Fruit fly (Drosophila melanogaster) whole organism, embryonic: ENCODE measurements around the gene cpb.

Source experiments
- Ada2b ChIP-seq: fragments of 200-800 bp; sonication (Bioruptor generic); IDR thresholded peaks from 2 replicates; pipeline ENCODE4 v1.3.6; 2022; ENCODE audit warnings: missing biosample characterization, missing genetic modification characterization
- Aef1 ChIP-seq: fragments of 200-800 bp; sonication (Bioruptor generic); IDR thresholded peaks from 3 replicates; pipeline ENCODE4 v1.3.6; 2022; ENCODE audit warnings: missing biosample characterization, missing genetic modification characterization
- CG10462 ChIP-seq: fragments of 200-800 bp; sonication (Bioruptor generic); optimal IDR thresholded peaks from 2 replicates; lab custom pipeline; 2016; ENCODE audit warnings: missing biosample characterization, missing genetic modification characterization
- CG11085 ChIP-seq: fragments of 200-800 bp; sonication (Bioruptor generic); IDR thresholded peaks from 2 replicates; pipeline ENCODE4 v1.3.6; 2022; ENCODE audit warnings: missing biosample characterization, missing genetic modification characterization
- CG11504 ChIP-seq: fragments of 200-800 bp; sonication (Bioruptor generic); optimal IDR thresholded peaks from 3 replicates; lab custom pipeline; 2019; ENCODE audit warnings: missing biosample characterization, mild to moderate bottlenecking, missing genetic modification characterization, moderate library complexity
- CG11560 ChIP-seq: fragments of 200-800 bp; sonication (Bioruptor generic); IDR thresholded peaks from 3 replicates; pipeline ENCODE4 v1.3.6; 2022; ENCODE audit warnings: missing biosample characterization, missing genetic modification characterization
- CG13123 ChIP-seq: fragments of 200-800 bp; sonication (Bioruptor generic); optimal IDR thresholded peaks from 2 replicates; lab custom pipeline; 2016; ENCODE audit warnings: missing biosample characterization, missing genetic modification characterization
- CG14014 ChIP-seq: fragments of 200-800 bp; sonication (Bioruptor generic); IDR thresholded peaks from 2 replicates; pipeline ENCODE4 v1.3.6; 2022; ENCODE audit warnings: missing biosample characterization, missing genetic modification characterization
- CG1529 ChIP-seq: fragments of 200-800 bp; sonication (Bioruptor generic); optimal IDR thresholded peaks from 3 replicates; lab custom pipeline; 2018; ENCODE audit warnings: missing biosample characterization, missing genetic modification characterization
- CG16815 ChIP-seq: fragments of 200-800 bp; sonication (Bioruptor generic); optimal IDR thresholded peaks from 3 replicates; lab custom pipeline; 2017; ENCODE audit warnings: missing biosample characterization, mild to moderate bottlenecking, missing genetic modification characterization
- CG16863 ChIP-seq: fragments of 200-800 bp; sonication (Bioruptor generic); optimal IDR thresholded peaks from 3 replicates; lab custom pipeline; 2016; ENCODE audit warnings: missing biosample characterization, missing genetic modification characterization
- CG17186 ChIP-seq: fragments of 200-800 bp; sonication (Bioruptor generic); optimal IDR thresholded peaks from 3 replicates; lab custom pipeline; 2017; ENCODE audit warnings: missing biosample characterization, missing genetic modification reagents, missing genetic modification characterization
- CG17802 ChIP-seq: fragments of 200-800 bp; sonication (Bioruptor generic); optimal IDR thresholded peaks from 2 replicates; lab custom pipeline; 2018; ENCODE audit warnings: missing biosample characterization, mild to moderate bottlenecking, missing genetic modification characterization, moderate library complexity
- CG2120 ChIP-seq: fragments of 200-800 bp; sonication (Bioruptor generic); optimal IDR thresholded peaks from 3 replicates; lab custom pipeline; 2016; ENCODE audit warnings: missing biosample characterization, missing genetic modification characterization
- CG30431 ChIP-seq: fragments of 200-800 bp; sonication (Bioruptor generic); optimal IDR thresholded peaks from 2 replicates; lab custom pipeline; 2017; ENCODE audit warnings: missing biosample characterization, missing genetic modification characterization
- CG31224 ChIP-seq: fragments of 200-800 bp; sonication (Bioruptor generic); IDR thresholded peaks from 2 replicates; pipeline ENCODE4 v1.3.6; 2022; ENCODE audit warnings: missing biosample characterization, missing genetic modification characterization
- CG6813 ChIP-seq: fragments of 200-800 bp; sonication (Bioruptor generic); optimal IDR thresholded peaks from 2 replicates; lab custom pipeline; 2017; ENCODE audit warnings: missing biosample characterization, missing genetic modification characterization, mild to moderate bottlenecking, moderate library complexity, missing genetic modification reagents
- CG7372 ChIP-seq: fragments of 200-800 bp; sonication (Bioruptor generic); IDR thresholded peaks from 2 replicates; pipeline ENCODE4 v1.3.6; 2022; ENCODE audit warnings: missing biosample characterization, missing genetic modification characterization
- CG7786 ChIP-seq: fragments of 200-800 bp; sonication (Bioruptor generic); optimal IDR thresholded peaks from 2 replicates; lab custom pipeline; 2016; ENCODE audit warnings: missing biosample characterization, missing genetic modification characterization
- CG7987 ChIP-seq: fragments of 200-800 bp; sonication (Bioruptor generic); optimal IDR thresholded peaks from 2 replicates; lab custom pipeline; 2018; ENCODE audit warnings: missing biosample characterization, mild to moderate bottlenecking, missing genetic modification characterization, moderate library complexity
- CG8281 ChIP-seq: fragments of 200-800 bp; sonication (Bioruptor generic); optimal IDR thresholded peaks from 2 replicates; lab custom pipeline; 2018; ENCODE audit warnings: missing biosample characterization, mild to moderate bottlenecking, missing genetic modification characterization, moderate library complexity
- CG9437 ChIP-seq: fragments of 200-800 bp; sonication (Bioruptor generic); optimal IDR thresholded peaks from 2 replicates; lab custom pipeline; 2018; ENCODE audit warnings: missing biosample characterization, mild to moderate bottlenecking, missing genetic modification characterization
- CG9727 ChIP-seq: fragments of 200-800 bp; sonication (Bioruptor generic); optimal IDR thresholded peaks from 3 replicates; lab custom pipeline; 2017; ENCODE audit warnings: missing biosample characterization, mild to moderate bottlenecking, missing genetic modification characterization
- CG9932 ChIP-seq: fragments of 200-800 bp; sonication (Bioruptor generic); IDR thresholded peaks from 2 replicates; pipeline ENCODE4 v1.3.6; 2022; ENCODE audit warnings: missing biosample characterization, missing genetic modification characterization
- Dip2 ChIP-seq: fragments of 200-800 bp; sonication (Bioruptor generic); IDR thresholded peaks from 2 replicates; pipeline ENCODE4 v1.3.6; 2022; ENCODE audit warnings: missing biosample characterization, missing genetic modification characterization
- HLH3B ChIP-seq: fragments of 200-800 bp; sonication (Bioruptor generic); IDR thresholded peaks from 2 replicates; pipeline ENCODE4 v1.3.6; 2022; ENCODE audit warnings: missing biosample characterization, missing genetic modification characterization
- HLH54F ChIP-seq: fragments of 200-800 bp; sonication (Bioruptor generic); optimal IDR thresholded peaks from 3 replicates; lab custom pipeline; 2016; ENCODE audit warnings: missing biosample characterization, missing genetic modification characterization
- HLHmδ ChIP-seq: fragments of 200-800 bp; sonication (Bioruptor generic); optimal IDR thresholded peaks from 2 replicates; lab custom pipeline; 2018; ENCODE audit warnings: missing biosample characterization, mild to moderate bottlenecking, missing genetic modification characterization, moderate library complexity
- Lhr ChIP-seq: fragments of 200-800 bp; sonication (Bioruptor generic); optimal IDR thresholded peaks from 3 replicates; lab custom pipeline; 2017; ENCODE audit warnings: mild to moderate bottlenecking, missing biosample characterization, missing genetic modification reagents, missing genetic modification characterization
- Med ChIP-seq: fragments of 200-800 bp; sonication (Bioruptor generic); peaks from one replicate; lab custom pipeline; 2016; ENCODE audit warnings: missing biosample characterization, missing genetic modification characterization, mild to moderate bottlenecking, inconsistent platforms, moderate library complexity
- NK7.1 ChIP-seq: fragments of 200-800 bp; sonication (Bioruptor generic); optimal IDR thresholded peaks from 3 replicates; lab custom pipeline; 2016; ENCODE audit warnings: missing biosample characterization, missing genetic modification characterization
- Rfx ChIP-seq: fragments of 200-800 bp; sonication (Bioruptor generic); IDR thresholded peaks from 2 replicates; pipeline ENCODE4 v1.3.6; 2022; ENCODE audit warnings: missing biosample characterization, missing genetic modification characterization
- TFAM ChIP-seq: fragments of 200-800 bp; sonication (Bioruptor generic); optimal IDR thresholded peaks from 2 replicates; lab custom pipeline; 2017; ENCODE audit warnings: missing biosample characterization, missing genetic modification characterization, inconsistent platforms
- Trl ChIP-seq, 3 experiments: fragments of >200 bp in 2 of 3; fragments of 200-800 bp in 1 of 3; sonication (Bioruptor generic) in 1 of 3; optimal IDR thresholded peaks; 2 replicates in 1 of 3; 3 replicates in 2 of 3; lab custom pipeline; 2016 to 2017; ENCODE audit warnings: missing biosample characterization in 1 of 3, missing genetic modification characterization in 1 of 3
- abd-A ChIP-seq: fragments of 200-800 bp; sonication (Bioruptor generic); optimal IDR thresholded peaks from 3 replicates; lab custom pipeline; 2019; ENCODE audit warnings: missing biosample characterization, mild to moderate bottlenecking, missing genetic modification characterization, moderate library complexity
- btn ChIP-seq: fragments of 200-800 bp; sonication (Bioruptor generic); optimal IDR thresholded peaks from 2 replicates; lab custom pipeline; 2016; ENCODE audit warnings: missing biosample characterization, missing genetic modification characterization
- gce ChIP-seq: fragments of 200-800 bp; sonication (Bioruptor generic); IDR thresholded peaks from 3 replicates; pipeline ENCODE4 v1.3.6; 2022; ENCODE audit warnings: missing biosample characterization, missing genetic modification characterization
- gfzf ChIP-seq: fragments of 200-800 bp; sonication (Bioruptor generic); optimal IDR thresholded peaks from 2 replicates; lab custom pipeline; 2016; ENCODE audit warnings: missing biosample characterization, mild to moderate bottlenecking, missing genetic modification characterization, moderate library complexity
- gsb-n ChIP-seq: fragments of 200-800 bp; sonication (Bioruptor generic); optimal IDR thresholded peaks from 3 replicates; lab custom pipeline; 2018; ENCODE audit warnings: missing biosample characterization, mild to moderate bottlenecking, missing genetic modification characterization
- inv ChIP-seq: fragments of 200-800 bp; sonication (Bioruptor generic); IDR thresholded peaks from 2 replicates; pipeline ENCODE4 v1.3.6; 2022; ENCODE audit warnings: missing biosample characterization, missing genetic modification characterization; ENCODE audit not compliant: partially characterized antibody
- lmd ChIP-seq: fragments of 200-800 bp; sonication (Bioruptor generic); IDR thresholded peaks from 2 replicates; pipeline ENCODE4 v1.3.6; 2022; ENCODE audit warnings: missing biosample characterization, missing genetic modification characterization
- lov ChIP-seq, 2 experiments: fragments of 200-800 bp in 1 of 2; fragments of >200 bp in 1 of 2; sonication (Bioruptor generic) in 1 of 2; IDR thresholded peaks in 1 of 2; optimal IDR thresholded peaks in 1 of 2; 2 replicates in 1 of 2; 3 replicates in 1 of 2; pipeline versions ENCODE4 v1.3.6 to Lab custom; 2017 to 2022; ENCODE audit warnings: missing biosample characterization in 1 of 2, missing genetic modification characterization in 1 of 2
- rib ChIP-seq: fragments of 200-800 bp; sonication (Bioruptor generic); IDR thresholded peaks from 2 replicates; pipeline ENCODE4 v1.3.6; 2022; ENCODE audit warnings: missing biosample characterization, missing genetic modification characterization
- row ChIP-seq: fragments of 200-800 bp; sonication (Bioruptor generic); IDR thresholded peaks from 3 replicates; pipeline ENCODE4 v1.3.6; 2022; ENCODE audit warnings: missing biosample characterization, missing genetic modification characterization
- salm ChIP-seq: fragments of 200-800 bp; sonication (Bioruptor generic); optimal IDR thresholded peaks from 2 replicates; lab custom pipeline; 2018; ENCODE audit warnings: missing biosample characterization, mild to moderate bottlenecking, missing genetic modification characterization
- schlank ChIP-seq: fragments of 200-800 bp; sonication (Bioruptor generic); optimal IDR thresholded peaks from 2 replicates; lab custom pipeline; 2018; ENCODE audit warnings: missing biosample characterization, mild to moderate bottlenecking, missing genetic modification characterization
- scrt ChIP-seq: fragments of 200-800 bp; sonication (Bioruptor generic); optimal IDR thresholded peaks from 2 replicates; lab custom pipeline; 2018; ENCODE audit warnings: missing biosample characterization, mild to moderate bottlenecking, missing genetic modification characterization, moderate library complexity
- slou ChIP-seq: fragments of 200-800 bp; sonication (Bioruptor generic); optimal IDR thresholded peaks from 3 replicates; lab custom pipeline; 2016; ENCODE audit warnings: missing biosample characterization, missing genetic modification characterization
- sob ChIP-seq: fragments of 200-800 bp; sonication (Bioruptor generic); IDR thresholded peaks from 2 replicates; pipeline ENCODE4 v1.3.6; 2022; ENCODE audit warnings: missing biosample characterization, missing genetic modification characterization
- wdn ChIP-seq: fragments of 200-800 bp; sonication (Bioruptor generic); IDR thresholded peaks from 2 replicates; pipeline ENCODE4 v1.3.6; 2022; ENCODE audit warnings: missing biosample characterization, missing genetic modification characterization

The cpb gene

dm6 chr2L:1715699-1716333, 11.1 kb downstream of the cpb start, which contains the start of gene frtz (continued):
- no peak for TF ChIP-seq gce
- TF ChIP-seq CG31224 (GFP tag; lab: Robert Waterston, UW), result no peak
- no peak for TF ChIP-seq CG6813 (GFP tag; lab: Kevin White, UChicago)
- no peak for TF ChIP-seq btn (GFP tag; lab: Kevin White, UChicago)
- TF ChIP-seq CG11560 (tag; lab: Robert Waterston, UW), result no peak
- no peak for TF ChIP-seq CG16815 (GFP tag; lab: Kevin White, UChicago)
- no peak for TF ChIP-seq CG7786 (GFP tag; lab: Kevin White, UChicago)
- TF ChIP-seq CG17802 (tag; lab: Kevin White, UChicago), result no peak
- TF ChIP-seq Trl (optimal IDR thresholded peaks at IDR 0.05; lab: Kevin White, UChicago), result no peak
- TF ChIP-seq Trl (GFP tag; optimal IDR thresholded peaks at IDR 0.05; lab: Kevin White, UChicago), result no peak
- TF ChIP-seq Lhr (GFP tag; lab: Kevin White, UChicago), result peak; percentile 78
- peak; percentile 3 for TF ChIP-seq CG17186
- no peak for TF ChIP-seq abd-A
- peak; percentile 44 for TF ChIP-seq CG2120 (GFP tag; lab: Kevin White, UChicago)
- no peak for TF ChIP-seq NK7.1 (GFP tag; lab: Kevin White, UChicago)
- no peak for TF ChIP-seq CG30431 (GFP tag; lab: Kevin White, UChicago)
- TF ChIP-seq slou (GFP tag; lab: Kevin White, UChicago), result no peak
- peak; percentile 49; the same call in 1 of the 2 replicates for TF ChIP-seq sob (GFP tag; lab: Robert Waterston, UW)
- no peak for TF ChIP-seq schlank
- TF ChIP-seq salm (tag; lab: Kevin White, UChicago), result no peak
- TF ChIP-seq gsb-n (tag; lab: Kevin White, UChicago), result no peak
- TF ChIP-seq CG16863 (GFP tag; lab: Kevin White, UChicago), result no peak
- no peak for TF ChIP-seq Ada2b (GFP tag; lab: Robert Waterston, UW)
- TF ChIP-seq lmd (GFP tag; lab: Robert Waterston, UW), result no peak
- TF ChIP-seq CG13123 (GFP tag; lab: Kevin White, UChicago), result no peak
- TF ChIP-seq rib (GFP tag; lab: Robert Waterston, UW), result no peak
- no peak for TF ChIP-seq Aef1 (GFP tag; lab: Robert Waterston, UW)
- peak; percentile 71 for TF ChIP-seq CG9932 (GFP tag; lab: Robert Waterston, UW)
- TF ChIP-seq wdn, result 0 out of 2 replicates have a peak, but pooled peaks have one; percentile 9
- peak; percentile 54; the same call in 1 of the 2 replicates for TF ChIP-seq Rfx
- peak; percentile 13 for TF ChIP-seq HLH54F (GFP tag; lab: Kevin White, UChicago)
- no peak for TF ChIP-seq TFAM (GFP tag; lab: Kevin White, UChicago)
- peak; percentile 3 for TF ChIP-seq HLHmδ
- no peak for TF ChIP-seq CG9727 (GFP tag; lab: Kevin White, UChicago)
- no peak for TF ChIP-seq lov (optimal IDR thresholded peaks at IDR 0.05; lab: Kevin White, UChicago)
- no peak for TF ChIP-seq lov (GFP tag; IDR thresholded peaks at IDR 0.05; lab: Robert Waterston, UW)
- TF ChIP-seq Med, result peak; percentile 88
- no peak for TF ChIP-seq CG11085 (GFP tag; lab: Robert Waterston, UW)
- peak; percentile 89 for TF ChIP-seq CG11504 (tag; lab: Kevin White, UChicago)
- TF ChIP-seq CG1529 (GFP tag; lab: Kevin White, UChicago), result no peak
- TF ChIP-seq inv (GFP tag; lab: Robert Waterston, UW), result peak; percentile 83
- TF ChIP-seq row (GFP tag; lab: Robert Waterston, UW), result peak; percentile 61
- TF ChIP-seq CG7987 (GFP tag; lab: Kevin White, UChicago), result no peak
- TF ChIP-seq HLH3B (GFP tag; lab: Robert Waterston, UW), result no peak
- no peak for TF ChIP-seq Dip2 (GFP tag; lab: Robert Waterston, UW)
- TF ChIP-seq CG8281 (tag; lab: Kevin White, UChicago), result no peak
- peak; percentile 100 for TF ChIP-seq CG9437 (GFP tag; lab: Kevin White, UChicago)
- TF ChIP-seq gfzf (GFP tag; lab: Kevin White, UChicago), result peak; percentile 51
- TF ChIP-seq CG7372 (GFP tag; lab: Robert Waterston, UW), result no peak
- 0 out of 2 replicates have a peak, but pooled peaks have one; percentile 5 for TF ChIP-seq CG14014 (GFP tag; lab: Robert Waterston, UW)
- peak; percentile 71 for TF ChIP-seq scrt (GFP tag; lab: Kevin White, UChicago)
- TF ChIP-seq CG10462, result no peak
